1 fruit fly cellular context compared by ENCODE assay signal in genomic region chr2L:19141435-19142126, dm6.
TF ChIP-seq lines count a peak whose summit lies in the region.

No protein-coding gene starts in this region.

TF ChIP-seq in whole organism, embryonic, 481 proteins besides CTCF, POLR2A, EP300 and RAD21 (continued from another document and continues in another):
- TF ChIP-seq NFAT (GFP tag; IDR thresholded peaks at IDR 0.05; lab: Robert Waterston, UW) (0 out of 2 replicates have a peak, but pooled peaks have one; percentile 3), Ptx1 (GFP tag; IDR thresholded peaks at IDR 0.05; lab: Robert Waterston, UW) (peak; percentile 29; the same call in 1 of the 2 replicates), CG12104 (GFP tag; optimal IDR thresholded peaks at IDR 0.05; lab: Kevin White, UChicago) (peak; percentile 77), CG8290 (GFP tag; optimal IDR thresholded peaks at IDR 0.05; lab: Kevin White, UChicago) (peak; percentile 33), CG8290 (tag; optimal IDR thresholded peaks at IDR 0.05; lab: Kevin White, UChicago) (peak in 1 of 2 experiments; percentile 54), CHES-1-like (GFP tag; optimal IDR thresholded peaks at IDR 0.05; lab: Kevin White, UChicago) (peak; percentile 49), hbn (GFP tag; IDR thresholded peaks at IDR 0.05; lab: Robert Waterston, UW; ENCODE audit: partially characterized antibody) (no peak), vnd (GFP tag; IDR thresholded peaks at IDR 0.05; lab: Robert Waterston, UW; ENCODE audit: partially characterized antibody) (no peak), CG7357 (GFP tag; IDR thresholded peaks at IDR 0.05; lab: Robert Waterston, UW) (no peak), gro (GFP tag; optimal IDR thresholded peaks at IDR 0.05; lab: Kevin White, UChicago) (peak; percentile 83), Dref (GFP tag; IDR thresholded peaks at IDR 0.05; lab: Robert Waterston, UW) (no peak), br (optimal IDR thresholded peaks at IDR 0.05; lab: Kevin White, UChicago) (no peak), tll (GFP tag; optimal IDR thresholded peaks at IDR 0.05; lab: Kevin White, UChicago) (no peak), CG10462 (GFP tag; optimal IDR thresholded peaks at IDR 0.05; lab: Kevin White, UChicago) (peak; percentile 8), CG12769 (tag; optimal IDR thresholded peaks at IDR 0.05; lab: Kevin White, UChicago) (peak; percentile 49), CG1792 (GFP tag; optimal IDR thresholded peaks at IDR 0.05; lab: Kevin White, UChicago) (peak; percentile 21), Antp (GFP tag; optimal IDR thresholded peaks at IDR 0.05; lab: Kevin White, UChicago) (peak; percentile 52), hth (optimal IDR thresholded peaks at IDR 0.05; lab: Kevin White, UChicago) (no peak), Opbp (GFP tag; IDR thresholded peaks at IDR 0.05; lab: Robert Waterston, UW; ENCODE audit: partially characterized antibody) (no peak), sim (GFP tag; IDR thresholded peaks at IDR 0.05; lab: Robert Waterston, UW) (no peak), ab (GFP tag; optimal IDR thresholded peaks at IDR 0.05; lab: Kevin White, UChicago) (no peak), CG32767 (GFP tag; IDR thresholded peaks at IDR 0.05; lab: Robert Waterston, UW) (peak; percentile 20; the same call in 1 of the 2 replicates), fd96Cb (tag; optimal IDR thresholded peaks at IDR 0.05; lab: Kevin White, UChicago) (peak; percentile 73), CG2678 (tag; optimal IDR thresholded peaks at IDR 0.05; lab: Kevin White, UChicago) (peak; percentile 89), CG32772 (GFP tag; IDR thresholded peaks at IDR 0.05; lab: Robert Waterston, UW) (no peak), CG9437 (GFP tag; optimal IDR thresholded peaks at IDR 0.05; lab: Kevin White, UChicago) (peak; percentile 77), CG10321 (GFP tag; IDR thresholded peaks at IDR 0.05; lab: Robert Waterston, UW) (no peak), sr (GFP tag; IDR thresholded peaks at IDR 0.05; lab: Robert Waterston, UW) (no peak), Hr78 (GFP tag; optimal IDR thresholded peaks at IDR 0.05; lab: Kevin White, UChicago) (peak in 1 of 2 experiments; percentile 5), CG14667 (GFP tag; IDR thresholded peaks at IDR 0.05; lab: Robert Waterston, UW) (peak; percentile 32; the same call in 1 of the 2 replicates), al (GFP tag; IDR thresholded peaks at IDR 0.05; lab: Robert Waterston, UW) (peak; percentile 49), YL-1 (GFP tag; optimal IDR thresholded peaks at IDR 0.05; lab: Kevin White, UChicago) (peak; percentile 7), cg (GFP tag; optimal IDR thresholded peaks at IDR 0.05; lab: Kevin White, UChicago) (no peak), Side (GFP tag; optimal IDR thresholded peaks at IDR 0.05; lab: Kevin White, UChicago) (peak; percentile 63), CG7987 (GFP tag; optimal IDR thresholded peaks at IDR 0.05; lab: Kevin White, UChicago) (peak; percentile 45), CG16863 (GFP tag; optimal IDR thresholded peaks at IDR 0.05; lab: Kevin White, UChicago) (peak; percentile 45), ind (GFP tag; optimal IDR thresholded peaks at IDR 0.05; lab: Kevin White, UChicago) (peak; percentile 68), Sox100B (GFP tag; optimal IDR thresholded peaks at IDR 0.05; lab: Kevin White, UChicago) (peak; percentile 82), inv (GFP tag; IDR thresholded peaks at IDR 0.05; lab: Robert Waterston, UW; ENCODE audit: partially characterized antibody) (no peak), Mad (GFP tag; optimal IDR thresholded peaks at IDR 0.05; lab: Kevin White, UChicago) (peak; percentile 64), CG3838 (GFP tag; optimal IDR thresholded peaks at IDR 0.05; lab: Kevin White, UChicago) (no peak), dysf (GFP tag; IDR thresholded peaks at IDR 0.05; lab: Robert Waterston, UW) (peak; percentile 79), Hand (GFP tag; optimal IDR thresholded peaks at IDR 0.05; lab: Kevin White, UChicago) (peak; percentile 57), eyg (GFP tag; optimal IDR thresholded peaks at IDR 0.05; lab: Kevin White, UChicago) (peak; percentile 8), croc (GFP tag; conservative IDR thresholded peaks at IDR 0.05; lab: Robert Waterston, UW) (peak; percentile 42; the same call in 2 of the 3 replicates), CG9797 (GFP tag; optimal IDR thresholded peaks at IDR 0.05; lab: Kevin White, UChicago) (no peak), ssp (GFP tag; IDR thresholded peaks at IDR 0.05; lab: Robert Waterston, UW) (no peak), kah (GFP tag; optimal IDR thresholded peaks at IDR 0.05; lab: Kevin White, UChicago) (peak; percentile 11), CG18476 (GFP tag; optimal IDR thresholded peaks at IDR 0.05; lab: Kevin White, UChicago) (peak; percentile 57), CG9215 (GFP tag; IDR thresholded peaks at IDR 0.05; lab: Robert Waterston, UW) (peak; percentile 57), rib (GFP tag; IDR thresholded peaks at IDR 0.05; lab: Robert Waterston, UW) (peak; percentile 30; the same call in 1 of the 2 replicates), CG10267 (tag; optimal IDR thresholded peaks at IDR 0.05; lab: Kevin White, UChicago) (peak; percentile 68), Sin3A (optimal IDR thresholded peaks at IDR 0.05; lab: Kevin White, UChicago) (no peak), CG4854 (GFP tag; optimal IDR thresholded peaks at IDR 0.05; lab: Kevin White, UChicago) (peak; percentile 60), CG13894 (tag; optimal IDR thresholded peaks at IDR 0.05; lab: Kevin White, UChicago) (peak; percentile 62), esg (GFP tag; conservative IDR thresholded peaks at IDR 0.05; lab: Robert Waterston, UW) (peak; percentile 50; the same call in 1 of the 2 replicates), Awh (GFP tag; IDR thresholded peaks at IDR 0.05; lab: Robert Waterston, UW) (no peak), CG7928 (GFP tag; optimal IDR thresholded peaks at IDR 0.05; lab: Kevin White, UChicago) (peak; percentile 51), CG3847 (GFP tag; IDR thresholded peaks at IDR 0.05; lab: Robert Waterston, UW) (peak; percentile 56), CG4404 (GFP tag; IDR thresholded peaks at IDR 0.05; lab: Robert Waterston, UW) (no peak; the same call in none of the 2 replicates), trem (tag; optimal IDR thresholded peaks at IDR 0.05; lab: Kevin White, UChicago) (peak; percentile 42), CG4282 (GFP tag; optimal IDR thresholded peaks at IDR 0.05; lab: Kevin White, UChicago) (no peak), sug (tag; optimal IDR thresholded peaks at IDR 0.05; lab: Kevin White, UChicago) (peak; percentile 67), CG42726 (GFP tag; IDR thresholded peaks at IDR 0.05; lab: Robert Waterston, UW; ENCODE audit: partially characterized antibody) (no peak), HLH3B (GFP tag; IDR thresholded peaks at IDR 0.05; lab: Robert Waterston, UW) (0 out of 2 replicates have a peak, but pooled peaks have one; percentile 7), Hey (tag; optimal IDR thresholded peaks at IDR 0.05; lab: Kevin White, UChicago) (no peak), BtbVII (GFP tag; optimal IDR thresholded peaks at IDR 0.05; lab: Kevin White, UChicago) (peak; percentile 81), Sox102F (GFP tag; optimal IDR thresholded peaks at IDR 0.05; lab: Kevin White, UChicago) (peak; percentile 58), fd102C (GFP tag; optimal IDR thresholded peaks at IDR 0.05; lab: Kevin White, UChicago) (no peak), CG12391 (tag; optimal IDR thresholded peaks at IDR 0.05; lab: Kevin White, UChicago) (peak; percentile 78), da (GFP tag; optimal IDR thresholded peaks at IDR 0.05; lab: Kevin White, UChicago) (no peak), CkIIα-i1 (GFP tag; IDR thresholded peaks at IDR 0.05; lab: Robert Waterston, UW) (no peak), ro (GFP tag; IDR thresholded peaks at IDR 0.05; lab: Robert Waterston, UW) (no peak), Dip3 (GFP tag; optimal IDR thresholded peaks at IDR 0.05; lab: Kevin White, UChicago) (peak; percentile 73), eve (GFP tag; optimal IDR thresholded peaks at IDR 0.05; lab: Kevin White, UChicago) (peak in 1 of 2 experiments; percentile 93), lbe (GFP tag; optimal IDR thresholded peaks at IDR 0.05; lab: Kevin White, UChicago) (peak; percentile 34), Elba2 (GFP tag; optimal IDR thresholded peaks at IDR 0.05; lab: Kevin White, UChicago) (no peak), B-H2 (GFP tag; optimal IDR thresholded peaks at IDR 0.05; lab: Kevin White, UChicago) (no peak), CG30020 (tag; optimal IDR thresholded peaks at IDR 0.05; lab: Kevin White, UChicago) (peak; percentile 48), pros (GFP tag; optimal IDR thresholded peaks at IDR 0.05; lab: Kevin White, UChicago) (no peak), CG43689 (GFP tag; IDR thresholded peaks at IDR 0.05; lab: Robert Waterston, UW) (no peak), ac (GFP tag; optimal IDR thresholded peaks at IDR 0.05; lab: Kevin White, UChicago) (no peak), kni (GFP tag; optimal IDR thresholded peaks at IDR 0.05; lab: Kevin White, UChicago) (no peak), CG14014 (GFP tag; IDR thresholded peaks at IDR 0.05; lab: Robert Waterston, UW) (no peak; the same call in 1 of the 2 replicates), jigr1 (GFP tag; IDR thresholded peaks at IDR 0.05; lab: Robert Waterston, UW) (no peak), Dad (GFP tag; optimal IDR thresholded peaks at IDR 0.05; lab: Kevin White, UChicago) (peak; percentile 48), Six4 (GFP tag; optimal IDR thresholded peaks at IDR 0.05; lab: Kevin White, UChicago) (peak; percentile 58), CG8944 (GFP tag; optimal IDR thresholded peaks at IDR 0.05; lab: Kevin White, UChicago) (peak; percentile 46), Doc3 (GFP tag; IDR thresholded peaks at IDR 0.05; lab: Robert Waterston, UW; ENCODE audit: partially characterized antibody) (no peak), Hr51 (GFP tag; optimal IDR thresholded peaks at IDR 0.05; lab: Kevin White, UChicago) (peak; percentile 59 to 73), CG11560 (tag; IDR thresholded peaks at IDR 0.05; lab: Robert Waterston, UW) (no peak), Camta (GFP tag; optimal IDR thresholded peaks at IDR 0.05; lab: Kevin White, UChicago) (peak; percentile 76), BEAF-32 (GFP tag; optimal IDR thresholded peaks at IDR 0.05; lab: Kevin White, UChicago) (no peak), phol (tag; optimal IDR thresholded peaks at IDR 0.05; lab: Kevin White, UChicago) (peak; percentile 80), gsb (GFP tag; IDR thresholded peaks at IDR 0.05; lab: Robert Waterston, UW) (0 out of 2 replicates have a peak, but pooled peaks have one; percentile 33), dan (GFP tag; IDR thresholded peaks at IDR 0.05; lab: Robert Waterston, UW) (no peak), Asciz (GFP tag; optimal IDR thresholded peaks at IDR 0.05; lab: Kevin White, UChicago) (peak; percentile 65), stwl (tag; optimal IDR thresholded peaks at IDR 0.05; lab: Kevin White, UChicago) (no peak), salm (tag; optimal IDR thresholded peaks at IDR 0.05; lab: Kevin White, UChicago) (peak; percentile 27), B-H1 (GFP tag; IDR thresholded peaks at IDR 0.05; lab: Robert Waterston, UW) (peak; percentile 32; the same call in 1 of the 3 replicates), CG2129 (GFP tag; IDR thresholded peaks at IDR 0.05; lab: Robert Waterston, UW; ENCODE audit: partially characterized antibody) (no peak), Tbp (GFP tag; optimal IDR thresholded peaks at IDR 0.05; lab: Kevin White, UChicago) (no peak), NC2α (GFP tag; optimal IDR thresholded peaks at IDR 0.05; lab: Kevin White, UChicago) (peak; percentile 62), CG6854 (GFP tag; optimal IDR thresholded peaks at IDR 0.05; lab: Kevin White, UChicago) (peak; percentile 73), gt (GFP tag; IDR thresholded peaks at IDR 0.05; lab: Robert Waterston, UW) (no peak), sc (optimal IDR thresholded peaks at IDR 0.05; lab: Kevin White, UChicago) (no peak), sc (GFP tag; optimal IDR thresholded peaks at IDR 0.05; lab: Kevin White, UChicago) (peak; percentile 55), Drgx (GFP tag; IDR thresholded peaks at IDR 0.05; lab: Robert Waterston, UW) (peak; percentile 66; the same call in 1 of the 2 replicates), yki (optimal IDR thresholded peaks at IDR 0.05; lab: Kevin White, UChicago) (no peak), bbx (GFP tag; IDR thresholded peaks at IDR 0.05; lab: Robert Waterston, UW; ENCODE audit: partially characterized antibody) (no peak), slou (GFP tag; optimal IDR thresholded peaks at IDR 0.05; lab: Kevin White, UChicago) (peak; percentile 66), Eip74EF (GFP tag; optimal IDR thresholded peaks at IDR 0.05; lab: Kevin White, UChicago) (peak in 1 of 2 experiments; percentile 60), Rfx (GFP tag; IDR thresholded peaks at IDR 0.05; lab: Robert Waterston, UW) (0 out of 2 replicates have a peak, but pooled peaks have one; percentile 72), C15 (GFP tag; IDR thresholded peaks at IDR 0.05; lab: Robert Waterston, UW) (no peak), Gsc (GFP tag; IDR thresholded peaks at IDR 0.05; lab: Robert Waterston, UW) (no peak), NC2β (GFP tag; optimal IDR thresholded peaks at IDR 0.05; lab: Kevin White, UChicago) (peak; percentile 49), CG17186 (GFP tag; optimal IDR thresholded peaks at IDR 0.05; lab: Kevin White, UChicago) (no peak), ems (GFP tag; optimal IDR thresholded peaks at IDR 0.05; lab: Kevin White, UChicago) (peak; percentile 64), CoRest (tag; optimal IDR thresholded peaks at IDR 0.05; lab: Kevin White, UChicago) (peak; percentile 87), Scr (GFP tag; IDR thresholded peaks at IDR 0.05; lab: Robert Waterston, UW; ENCODE audit: partially characterized antibody) (no peak), CG32532 (GFP tag; IDR thresholded peaks at IDR 0.05; lab: Robert Waterston, UW) (peak; percentile 67), Dll (GFP tag; IDR thresholded peaks at IDR 0.05; lab: Robert Waterston, UW; ENCODE audit: partially characterized antibody) (no peak), sisA (GFP tag; IDR thresholded peaks at IDR 0.05; lab: Robert Waterston, UW) (peak; percentile 21; the same call in 1 of the 2 replicates), jumu (GFP tag; optimal IDR thresholded peaks at IDR 0.05; lab: Kevin White, UChicago) (peak; percentile 44), CG3163 (GFP tag; optimal IDR thresholded peaks at IDR 0.05; lab: Kevin White, UChicago) (peak; percentile 39), D19A (tag; optimal IDR thresholded peaks at IDR 0.05; lab: Kevin White, UChicago) (peak; percentile 70), Hr39 (optimal IDR thresholded peaks at IDR 0.05; lab: Kevin White, UChicago) (peak; percentile 59), CG9876 (GFP tag; optimal IDR thresholded peaks at IDR 0.05; lab: Kevin White, UChicago) (no peak), Optix (GFP tag; IDR thresholded peaks at IDR 0.05; lab: Robert Waterston, UW) (no peak), ato (GFP tag; IDR thresholded peaks at IDR 0.05; lab: Robert Waterston, UW; ENCODE audit: partially characterized antibody) (no peak)
